Worm (Caenorhabditis elegans): Measurements from ENCODE around the gene alp-1.

The alp-1 gene

DNA sequence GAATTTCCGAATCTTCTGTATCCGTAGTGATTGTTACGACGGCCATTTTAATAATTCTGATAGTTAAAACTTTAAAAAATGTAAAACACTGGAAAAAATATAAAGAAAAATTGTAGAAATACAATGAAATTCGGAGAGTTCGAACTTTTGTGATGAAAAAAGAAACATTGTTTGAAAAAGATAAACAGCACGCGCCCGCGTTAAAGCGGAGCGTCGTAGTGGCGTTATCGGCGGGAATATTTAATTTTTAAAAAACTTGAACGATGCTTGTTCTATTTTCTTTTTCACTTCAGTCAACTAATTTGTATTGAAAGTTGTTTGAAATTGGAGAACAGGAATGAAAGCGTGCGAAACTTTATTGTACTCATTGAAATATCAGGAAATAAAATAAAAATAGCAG, 17.3 kb downstream of the alp-1 start, which contains the start of gene npp-23:
TSS of gene npp-23 (minus strand) at position 56 of the 400 bp plus-strand sequence.
- TF ChIP-seq lin-13 (tag; optimal IDR thresholded peaks at IDR 0.05): no peak
- TF ChIP-seq ceh-83 (GFP tag; optimal IDR thresholded peaks at IDR 0.05): no peak
- TF ChIP-seq hlh-1 (tag; optimal IDR thresholded peaks at IDR 0.05): peak; percentile 5
- TF ChIP-seq M03D4.4 (tag; optimal IDR thresholded peaks at IDR 0.05): no peak
- TF ChIP-seq mep-1 (tag; optimal IDR thresholded peaks at IDR 0.05): peak; percentile 5
- no peak for TF ChIP-seq blmp-1 (tag; optimal IDR thresholded peaks at IDR 0.05)
- TF ChIP-seq lsy-2 (tag; optimal IDR thresholded peaks at IDR 0.05): peak; percentile 7

DNA sequence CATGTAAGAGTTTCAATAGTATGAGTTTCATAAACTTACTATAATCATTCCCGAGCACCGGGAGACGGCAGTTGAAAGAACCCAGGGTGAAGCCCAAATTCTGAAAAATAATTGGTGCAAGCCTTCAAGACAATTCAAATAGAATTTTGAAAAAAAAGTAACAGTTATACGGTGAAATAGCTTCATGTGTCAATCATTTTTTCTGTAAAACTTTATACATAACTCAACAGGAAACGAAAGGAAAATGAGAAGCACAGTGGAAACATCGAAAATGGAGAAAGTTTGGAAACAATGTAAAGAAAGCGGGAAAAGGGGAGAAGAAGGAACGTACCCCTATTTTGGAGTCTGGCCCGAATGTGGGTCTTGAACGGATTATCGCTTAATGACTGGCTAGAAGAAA, 20.7 kb downstream of the alp-1 start, which contains the start of gene C09G9.3:
TSS of gene C09G9.3 (minus strand) at position 101 of the 400 bp plus-strand sequence.
- TF ChIP-seq unc-62 (GFP tag; optimal IDR thresholded peaks at IDR 0.05) (no peak), elt-1 (tag; optimal IDR thresholded peaks at IDR 0.05; ENCODE audit: borderline replicate concordance, insufficient read depth) (no peak), M03D4.4 (tag; optimal IDR thresholded peaks at IDR 0.05) (no peak), ceh-83 (GFP tag; optimal IDR thresholded peaks at IDR 0.05) (no peak), mep-1 (tag; optimal IDR thresholded peaks at IDR 0.05) (no peak), lin-13 (tag; optimal IDR thresholded peaks at IDR 0.05) (no peak)

DNA sequence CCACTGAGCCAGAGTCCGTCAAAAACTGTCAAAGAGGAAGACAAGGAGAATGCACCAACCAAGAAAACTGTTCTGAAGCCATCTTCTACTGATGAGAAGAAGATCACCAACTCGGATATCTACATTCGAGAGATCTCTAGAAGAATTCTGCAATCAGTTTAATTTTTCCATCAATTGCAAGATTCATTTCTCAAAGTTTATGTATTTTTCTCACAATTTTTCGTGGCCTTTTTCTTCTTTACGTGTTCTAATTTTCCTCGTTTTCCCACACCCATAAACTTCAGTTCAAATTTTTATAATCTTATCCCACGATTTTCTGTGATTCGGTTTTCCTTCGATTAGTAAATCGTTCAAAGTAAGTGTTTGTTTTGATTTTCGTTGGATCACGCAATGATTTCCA, 21.6 kb downstream of the alp-1 start, which contains the start of gene hdl-2:
TSS of gene hdl-2 (plus strand) at position 301 of the 400 bp plus-strand sequence.
- no peak for TF ChIP-seq hlh-1 (tag; optimal IDR thresholded peaks at IDR 0.05)
- no peak for TF ChIP-seq zip-8 (tag; optimal IDR thresholded peaks at IDR 0.05)
- TF ChIP-seq lin-32 (GFP tag; optimal IDR thresholded peaks at IDR 0.05): no peak
- TF ChIP-seq lsy-2 (tag; optimal IDR thresholded peaks at IDR 0.05): no peak
- TF ChIP-seq mls-2 (tag; optimal IDR thresholded peaks at IDR 0.05): no peak
- no peak for TF ChIP-seq ces-1 (GFP tag; optimal IDR thresholded peaks at IDR 0.05)
- no peak for TF ChIP-seq ceh-83 (GFP tag; optimal IDR thresholded peaks at IDR 0.05)
- TF ChIP-seq elt-3 (tag; optimal IDR thresholded peaks at IDR 0.05): no peak
- no peak for TF ChIP-seq nhr-237 (tag; optimal IDR thresholded peaks at IDR 0.05)
- TF ChIP-seq snpc-4 (tag; optimal IDR thresholded peaks at IDR 0.05): no peak
- TF ChIP-seq mab-5 (tag; optimal IDR thresholded peaks at IDR 0.05): no peak
- TF ChIP-seq cnd-1 (tag; optimal IDR thresholded peaks at IDR 0.05): no peak

DNA sequence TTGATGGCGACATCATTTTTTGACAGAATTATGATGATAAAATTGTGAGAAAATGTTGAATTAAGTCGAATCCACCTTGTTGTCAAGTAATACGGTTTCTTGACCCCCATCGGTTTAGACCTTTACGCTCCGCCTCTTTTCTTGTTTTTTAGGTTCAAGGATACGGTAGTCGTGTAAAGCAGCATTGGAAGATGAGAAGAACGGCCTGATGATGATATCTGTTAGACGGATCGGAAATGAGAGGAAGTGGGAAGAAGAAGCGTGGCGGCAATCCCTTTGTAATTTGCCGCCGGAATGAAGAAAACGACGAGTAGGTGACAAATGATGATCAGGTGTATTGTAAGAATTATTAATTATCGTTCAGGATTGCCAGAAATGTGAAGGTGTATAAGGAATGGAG, 27.5 kb downstream of the alp-1 start, which contains the start of gene npax-4:
TSS of gene npax-4 (minus strand) at position 101 of the 400 bp plus-strand sequence.
- TF ChIP-seq lsy-2 (tag; optimal IDR thresholded peaks at IDR 0.05): no peak
- no peak for TF ChIP-seq mep-1 (tag; optimal IDR thresholded peaks at IDR 0.05)
- no peak for TF ChIP-seq snpc-4 (tag; optimal IDR thresholded peaks at IDR 0.05)
- no peak for TF ChIP-seq tbx-8 (GFP tag; optimal IDR thresholded peaks at IDR 0.05)
- no peak for TF ChIP-seq pha-4 (tag; optimal IDR thresholded peaks at IDR 0.05)
- no peak for TF ChIP-seq lin-13 (tag; optimal IDR thresholded peaks at IDR 0.05)
- TF ChIP-seq ceh-83 (GFP tag; optimal IDR thresholded peaks at IDR 0.05): no peak
- TF ChIP-seq ceh-43 (GFP tag; optimal IDR thresholded peaks at IDR 0.05): no peak
- TF ChIP-seq ceh-39 (tag; optimal IDR thresholded peaks at IDR 0.05): no peak
- TF ChIP-seq hlh-1 (tag; optimal IDR thresholded peaks at IDR 0.05): no peak
- TF ChIP-seq elt-1 (tag; optimal IDR thresholded peaks at IDR 0.05; ENCODE audit: borderline replicate concordance, insufficient read depth): no peak
- no peak for TF ChIP-seq nhr-76 (tag; optimal IDR thresholded peaks at IDR 0.05)
- TF ChIP-seq unc-120 (tag; optimal IDR thresholded peaks at IDR 0.05; ENCODE audit: poor library complexity, severe bottlenecking): no peak
- TF ChIP-seq cnd-1 (tag; optimal IDR thresholded peaks at IDR 0.05): no peak
- no peak for TF ChIP-seq M03D4.4 (tag; optimal IDR thresholded peaks at IDR 0.05)

DNA sequence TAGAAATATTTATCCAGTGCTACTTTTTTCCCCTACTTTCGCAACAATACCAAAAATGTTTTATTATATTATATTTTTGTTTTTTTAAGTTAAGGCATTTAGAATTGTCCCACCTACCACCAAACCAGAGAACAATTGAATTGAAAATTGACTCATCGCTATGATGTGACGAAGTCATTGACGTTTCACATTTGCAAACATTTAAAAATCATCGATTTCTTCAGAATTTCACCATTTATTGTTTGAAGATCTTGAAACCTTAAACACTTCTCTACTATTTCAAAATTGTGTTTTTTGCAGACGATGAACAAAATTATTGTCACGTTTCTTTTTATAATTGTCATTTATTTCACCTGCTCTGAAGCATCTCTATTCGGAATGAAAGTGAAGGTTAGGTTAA, 28.9 kb downstream of the alp-1 start, which contains the start of gene C09G9.8:
TSS of gene C09G9.8 (plus strand) at position 301 of the 400 bp plus-strand sequence.
- no peak for TF ChIP-seq flh-1 (GFP tag; optimal IDR thresholded peaks at IDR 0.05)
- no peak for TF ChIP-seq nhr-12 (tag; optimal IDR thresholded peaks at IDR 0.05)
- no peak for TF ChIP-seq nhr-28 (tag; optimal IDR thresholded peaks at IDR 0.05)
- TF ChIP-seq lsy-2 (tag; optimal IDR thresholded peaks at IDR 0.05): no peak
- TF ChIP-seq mep-1 (tag; optimal IDR thresholded peaks at IDR 0.05): no peak
- no peak for TF ChIP-seq zip-8 (tag; optimal IDR thresholded peaks at IDR 0.05)

DNA sequence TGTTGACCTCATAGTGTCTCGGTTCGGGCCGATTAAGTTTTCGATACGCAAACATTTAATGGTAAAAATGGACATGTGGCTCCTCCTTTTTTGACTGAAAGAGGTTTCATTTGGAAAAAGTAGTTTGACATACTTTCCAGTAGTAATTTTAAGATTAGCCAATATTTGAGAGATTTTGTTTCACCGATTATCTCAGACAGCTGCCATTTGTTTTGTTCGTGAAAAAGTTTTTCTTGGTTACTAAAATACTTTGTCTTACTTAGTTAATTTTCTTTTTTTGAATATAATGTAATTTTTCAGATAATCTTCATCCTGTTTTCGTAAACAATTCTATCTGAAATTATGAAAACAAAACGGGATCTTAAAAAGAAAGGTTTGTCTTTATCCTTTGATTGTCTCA, 33.9 kb downstream of the alp-1 start, which contains the start of gene C09G9.5:
TSS of gene C09G9.5 (plus strand) at position 301 of the 400 bp plus-strand sequence.
- no peak for TF ChIP-seq snpc-4 (tag; optimal IDR thresholded peaks at IDR 0.05)
- no peak for TF ChIP-seq mab-5 (tag; optimal IDR thresholded peaks at IDR 0.05)
- no peak for TF ChIP-seq mls-2 (tag; optimal IDR thresholded peaks at IDR 0.05)
- TF ChIP-seq drap-1 (GFP tag; optimal IDR thresholded peaks at IDR 0.05): no peak
- no peak for TF ChIP-seq unc-120 (tag; optimal IDR thresholded peaks at IDR 0.05; ENCODE audit: poor library complexity, severe bottlenecking)
- no peak for TF ChIP-seq lin-32 (GFP tag; optimal IDR thresholded peaks at IDR 0.05)
